Worm (Caenorhabditis elegans) whole organism, L4 larva: ENCODE results near the gene C01G12.16.

ENCODE experiments used
- aha-1 ChIP-seq: fragments of 150-350 bp; peaks from one replicate; lab custom pipeline; 2014; ENCODE audit warnings: missing biosample characterization, missing genetic modification characterization
- lin-29 ChIP-seq: fragments of 200-800 bp; sonication (Bioruptor generic); IDR thresholded peaks from 2 replicates; pipeline ENCODE4 v1.3.6; 2022; ENCODE audit warnings: missing genetic modification reagents, missing genetic modification characterization, missing compliant biosample characterization
- mdl-1 ChIP-seq, 2 experiments: fragments of 150-350 bp in 1 of 2; sonication (generic microtip) in 1 of 2; optimal IDR thresholded peaks; 2 replicates each; lab custom pipeline; 2014 to 2017; ENCODE audit warnings: missing biosample characterization in 2 of 2, missing genetic modification characterization in 2 of 2
- nhr-6 ChIP-seq: fragments of 150-350 bp; optimal IDR thresholded peaks from 2 replicates; lab custom pipeline; 2014; ENCODE audit warnings: missing biosample characterization, missing genetic modification characterization
- pqm-1 ChIP-seq: sonication (generic microtip); optimal IDR thresholded peaks from 2 replicates; lab custom pipeline; 2017; ENCODE audit warnings: missing biosample characterization, missing genetic modification characterization
- spr-3 ChIP-seq: fragments of 200-800 bp; sonication (Bioruptor generic); optimal IDR thresholded peaks from 2 replicates; lab custom pipeline; 2018; ENCODE audit warnings: mild to moderate bottlenecking, missing genetic modification characterization, missing compliant biosample characterization
- unc-39 ChIP-seq: sonication (generic microtip); optimal IDR thresholded peaks from 2 replicates; lab custom pipeline; 2017; ENCODE audit warnings: missing biosample characterization, missing genetic modification characterization

DNA sequence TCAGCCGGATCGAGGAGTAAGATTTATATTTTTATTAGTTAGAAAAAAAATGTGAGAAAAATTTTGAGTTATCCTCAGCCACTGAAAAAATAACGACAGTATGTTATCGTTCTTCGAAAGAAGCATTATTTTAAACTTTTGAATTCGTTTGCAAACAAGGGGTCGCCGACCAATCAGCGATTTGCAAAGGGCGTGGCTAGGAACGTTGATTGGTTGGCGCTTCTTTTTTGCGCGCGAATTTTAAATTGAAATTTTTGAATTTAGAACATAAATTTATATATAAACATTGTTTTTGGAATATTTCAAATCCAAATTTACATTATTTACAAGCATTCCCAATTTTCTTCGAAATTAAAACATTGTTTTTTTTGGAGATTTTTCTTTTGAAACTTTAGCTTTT lies 17.9 kb upstream of the C01G12.16 start:
- TF ChIP-seq nhr-6 (tag; lab: Kevin White, UChicago) (no peak), unc-39 (tag; lab: Kevin White, UChicago) (no peak), lin-29 (GFP tag; lab: Robert Waterston, UW) (no peak), mdl-1 (tag; optimal IDR thresholded peaks at IDR 0.05; lab: Kevin White, UChicago) (no peak), pqm-1 (tag; lab: Kevin White, UChicago) (no peak), spr-3 (GFP tag; lab: Kevin White, UChicago) (no peak), aha-1 (tag; lab: Kevin White, UChicago) (no peak)
